Worm (Caenorhabditis elegans): Measurements from ENCODE around the gene ilkp-1.

ce11 chrII:11016884-11017283 is 33.2 kb upstream of the ilkp-1 start:
- no peak for TF ChIP-seq flt-1 (GFP tag; IDR thresholded peaks at IDR 0.05)
- TF ChIP-seq hmbx-1 (tag; optimal IDR thresholded peaks at IDR 0.05): no peak
- TF ChIP-seq ets-7 (tag; optimal IDR thresholded peaks at IDR 0.05): no peak
- no peak for TF ChIP-seq ama-1 (optimal IDR thresholded peaks at IDR 0.05)
- no peak for TF ChIP-seq hmg-4 (GFP tag; optimal IDR thresholded peaks at IDR 0.05)
- TF ChIP-seq F13C5.2 (tag; optimal IDR thresholded peaks at IDR 0.05): no peak
- TF ChIP-seq hnd-1 (tag; optimal IDR thresholded peaks at IDR 0.05): no peak
- TF ChIP-seq tra-4 (tag; optimal IDR thresholded peaks at IDR 0.05): no peak
- no peak for TF ChIP-seq ceh-36 (tag; optimal IDR thresholded peaks at IDR 0.05)
- no peak for TF ChIP-seq pes-1 (GFP tag; IDR thresholded peaks at IDR 0.05)
- TF ChIP-seq aly-1 (tag; optimal IDR thresholded peaks at IDR 0.05): no peak
- TF ChIP-seq tbx-37 (GFP tag; conservative IDR thresholded peaks at IDR 0.05): no peak

Data from whole organism, early embryonic.